Worm (Caenorhabditis elegans) whole organism, L2 larva: ENCODE data around the gene C49F8.14.

Experiments used
- peb-1 ChIP-seq: fragments of 150-350 bp; optimal IDR thresholded peaks from 2 replicates; lab custom pipeline; 2014; ENCODE audit warnings: missing biosample characterization, missing genetic modification characterization
- unc-62 ChIP-seq: fragments of 150-350 bp; optimal IDR thresholded peaks from 2 replicates; lab custom pipeline; 2014; ENCODE audit warnings: missing biosample characterization, missing genetic modification reagents, missing genetic modification characterization
- ztf-11 ChIP-seq: sonication (generic microtip); optimal IDR thresholded peaks from 2 replicates; lab custom pipeline; 2017; ENCODE audit warnings: missing biosample characterization, missing genetic modification characterization

DNA sequence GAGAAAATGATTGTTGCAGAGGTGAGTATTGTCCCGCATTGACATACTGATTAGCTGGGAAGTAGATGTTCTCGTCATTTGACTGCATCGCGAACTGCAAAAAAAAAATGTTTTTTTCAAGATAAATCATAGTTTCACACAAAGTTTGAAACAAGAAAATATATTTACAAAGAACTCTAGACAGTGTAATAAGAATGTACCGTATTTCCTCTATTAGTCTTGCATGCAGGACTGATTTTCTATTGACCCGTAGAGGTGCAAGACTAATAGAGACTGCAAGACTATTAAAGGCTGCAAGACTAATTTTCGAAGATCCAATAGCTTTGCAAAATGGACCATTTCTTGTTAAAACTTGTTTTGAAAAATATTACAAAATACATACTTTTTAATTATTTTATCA, 46.6 kb upstream of the C49F8.14 start, which contains the start of gene fkh-3:
- no peak for TF ChIP-seq unc-62
- no peak for TF ChIP-seq ztf-11 (tag; lab: Kevin White, UChicago)
- no peak for TF ChIP-seq peb-1 (tag; lab: Kevin White, UChicago)
